Worm (Caenorhabditis elegans) whole organism, early embryonic: ENCODE data around the gene inx-18.

Experiments used
- ama-1 ChIP-seq: fragments of 150-350 bp; optimal IDR thresholded peaks from 2 replicates; lab custom pipeline; 2014
- ceh-13 ChIP-seq: fragments of 200-800 bp; sonication (Bioruptor generic); optimal IDR thresholded peaks from 2 replicates; lab custom pipeline; 2018; ENCODE audit warnings: mild to moderate bottlenecking, missing genetic modification characterization, missing compliant biosample characterization
- flt-1 ChIP-seq: fragments of 200-800 bp; sonication (Bioruptor generic); IDR thresholded peaks from 2 replicates; pipeline ENCODE4 v1.3.6; 2022; ENCODE audit warnings: missing genetic modification characterization, missing compliant biosample characterization

ce11 chrIV:592382-592781, 13.8 kb upstream of the inx-18 start, which contains the start of gene C18H7.6:
- TF ChIP-seq flt-1 (GFP tag; lab: Robert Waterston, UW) (no peak), ama-1 (no peak), ceh-13 (GFP tag; lab: Kevin White, UChicago) (no peak)
